Fruit fly (Drosophila melanogaster): ENCODE data around the gene CG15269.
A peak's percentile ranks its signal among the peaks of the same experiment; 100 is the strongest.

Gene CG15269

DNA sequence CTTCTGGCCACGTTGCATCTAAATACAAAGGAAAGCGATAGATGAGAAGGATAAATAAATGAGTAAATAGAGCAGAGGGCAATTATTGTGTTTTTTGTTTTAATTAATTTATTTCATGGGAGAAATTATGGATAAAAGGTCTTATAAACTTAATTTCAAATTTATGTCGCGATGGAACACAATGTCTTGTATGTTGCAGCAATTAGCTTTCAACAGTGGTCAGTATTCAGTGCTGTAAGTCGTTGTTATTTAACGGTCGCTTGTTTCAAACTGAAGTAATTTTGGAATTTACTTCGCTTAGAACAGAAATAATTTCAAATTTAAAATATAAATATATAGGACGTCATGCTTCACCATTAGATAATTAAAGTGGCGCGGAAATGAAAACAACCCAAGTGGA lies 8.8 kb downstream of the CG15269 start (continued):
- TF ChIP-seq sqz (GFP tag; optimal IDR thresholded peaks at IDR 0.05) (no peak), CG11560 (tag; IDR thresholded peaks at IDR 0.05) (no peak), CG1647 (GFP tag; optimal IDR thresholded peaks at IDR 0.05) (no peak), CG16813 (GFP tag; IDR thresholded peaks at IDR 0.05; ENCODE audit: partially characterized antibody) (no peak), CG18262 (tag; optimal IDR thresholded peaks at IDR 0.05) (no peak), ash1 (GFP tag; optimal IDR thresholded peaks at IDR 0.05) (no peak), Sin3A (optimal IDR thresholded peaks at IDR 0.05) (no peak), CG2875 (GFP tag; optimal IDR thresholded peaks at IDR 0.05) (no peak), MTF-1 (GFP tag; optimal IDR thresholded peaks at IDR 0.05; ENCODE audit: borderline replicate concordance) (no peak), CG4617 (GFP tag; optimal IDR thresholded peaks at IDR 0.05; ENCODE audit: borderline replicate concordance) (no peak), dm (GFP tag; optimal IDR thresholded peaks at IDR 0.05) (no peak), CG6683 (GFP tag; optimal IDR thresholded peaks at IDR 0.05) (no peak), CTCF (GFP tag; optimal IDR thresholded peaks at IDR 0.05) (peak; percentile 47), Opbp (GFP tag; IDR thresholded peaks at IDR 0.05; ENCODE audit: partially characterized antibody) (no peak), CG8388 (GFP tag; optimal IDR thresholded peaks at IDR 0.05) (no peak), CG4820 (GFP tag; optimal IDR thresholded peaks at IDR 0.05) (no peak), trem (tag; optimal IDR thresholded peaks at IDR 0.05) (peak; percentile 32), CG15073 (GFP tag; optimal IDR thresholded peaks at IDR 0.05) (no peak), CG6272 (GFP tag; IDR thresholded peaks at IDR 0.05) (no peak), Nf-YB (GFP tag; optimal IDR thresholded peaks at IDR 0.05) (no peak), CG8944 (GFP tag; optimal IDR thresholded peaks at IDR 0.05) (no peak), Sox100B (GFP tag; optimal IDR thresholded peaks at IDR 0.05) (no peak), CG10366 (GFP tag; IDR thresholded peaks at IDR 0.05) (no peak), Trl (optimal IDR thresholded peaks at IDR 0.05) (no peak), Trl (GFP tag; optimal IDR thresholded peaks at IDR 0.05) (no peak), NfI (GFP tag; optimal IDR thresholded peaks at IDR 0.05) (no peak), CG14014 (GFP tag; IDR thresholded peaks at IDR 0.05) (no peak), CG10267 (tag; optimal IDR thresholded peaks at IDR 0.05) (peak; percentile 83), Nf-YA (GFP tag; IDR thresholded peaks at IDR 0.05) (no peak), ap (GFP tag; IDR thresholded peaks at IDR 0.05) (no peak), CG9817 (tag; optimal IDR thresholded peaks at IDR 0.05) (no peak), CG13624 (GFP tag; optimal IDR thresholded peaks at IDR 0.05) (peak; percentile 17), ac (GFP tag; optimal IDR thresholded peaks at IDR 0.05) (no peak), CG1233 (GFP tag; optimal IDR thresholded peaks at IDR 0.05) (no peak), CG13296 (GFP tag; optimal IDR thresholded peaks at IDR 0.05) (no peak), ind (GFP tag; optimal IDR thresholded peaks at IDR 0.05) (no peak), lbe (GFP tag; optimal IDR thresholded peaks at IDR 0.05) (no peak), unc-4 (GFP tag; IDR thresholded peaks at IDR 0.05; ENCODE audit: partially characterized antibody) (no peak), CG7372 (GFP tag; IDR thresholded peaks at IDR 0.05) (no peak), dati (GFP tag; IDR thresholded peaks at IDR 0.05) (no peak), esg (GFP tag; conservative IDR thresholded peaks at IDR 0.05) (no peak), tx (GFP tag; optimal IDR thresholded peaks at IDR 0.05) (no peak), Deaf1 (tag; optimal IDR thresholded peaks at IDR 0.05) (no peak), dmrt11E (tag; optimal IDR thresholded peaks at IDR 0.05) (no peak), HLH54F (GFP tag; optimal IDR thresholded peaks at IDR 0.05) (no peak), CG11696 (GFP tag; IDR thresholded peaks at IDR 0.05) (no peak), tap (tag; optimal IDR thresholded peaks at IDR 0.05) (no peak), CG13424 (tag; optimal IDR thresholded peaks at IDR 0.05) (no peak), CG14710 (tag; optimal IDR thresholded peaks at IDR 0.05) (peak; percentile 14), exex (tag; optimal IDR thresholded peaks at IDR 0.05) (no peak), Ptx1 (GFP tag; IDR thresholded peaks at IDR 0.05) (no peak), CG12071 (GFP tag; optimal IDR thresholded peaks at IDR 0.05) (no peak), sd (tag; optimal IDR thresholded peaks at IDR 0.05) (no peak)
